Worm (Caenorhabditis elegans) whole organism, L1 larva: Measurements from ENCODE around the gene mpz-3.

ENCODE experiments used
- C16A3.4 ChIP-seq: fragments of 150-350 bp; optimal IDR thresholded peaks from 2 replicates; lab custom pipeline; 2014; ENCODE audit warnings: missing biosample characterization, missing genetic modification characterization
- F16B12.6 ChIP-seq: fragments of 150-350 bp; optimal IDR thresholded peaks from 2 replicates; lab custom pipeline; 2014; ENCODE audit warnings: missing biosample characterization, missing genetic modification characterization
- aly-2 ChIP-seq: fragments of 150-350 bp; optimal IDR thresholded peaks from 2 replicates; lab custom pipeline; 2014; ENCODE audit warnings: missing biosample characterization, missing genetic modification characterization
- blmp-1 ChIP-seq: fragments of 150-350 bp; optimal IDR thresholded peaks from 2 replicates; lab custom pipeline; 2014; ENCODE audit warnings: missing biosample characterization, missing genetic modification characterization
- ceh-8 ChIP-seq: fragments of 200-800 bp; sonication (Bioruptor generic); optimal IDR thresholded peaks from 2 replicates; lab custom pipeline; 2018; ENCODE audit warnings: mild to moderate bottlenecking, missing genetic modification characterization, moderate library complexity, missing compliant biosample characterization
- ceh-88 ChIP-seq: fragments of 200-800 bp; sonication (Bioruptor generic); IDR thresholded peaks from 2 replicates; pipeline ENCODE4 v1.3.6; 2022; ENCODE audit warnings: missing genetic modification characterization, missing compliant biosample characterization
- ceh-90 ChIP-seq: sonication (generic microtip); optimal IDR thresholded peaks from 2 replicates; lab custom pipeline; 2016; ENCODE audit warnings: missing genetic modification characterization, missing compliant biosample characterization
- ces-1 ChIP-seq: fragments of 150-350 bp; optimal IDR thresholded peaks from 2 replicates; lab custom pipeline; 2014; ENCODE audit warnings: missing biosample characterization, missing genetic modification reagents, missing genetic modification characterization
- dsc-1 ChIP-seq: sonication (generic microtip); optimal IDR thresholded peaks from 2 replicates; lab custom pipeline; 2016; ENCODE audit warnings: mild to moderate bottlenecking, missing genetic modification characterization, missing compliant biosample characterization
- efl-3 ChIP-seq: fragments of 200-800 bp; sonication (Bioruptor generic); optimal IDR thresholded peaks from 2 replicates; lab custom pipeline; 2018; ENCODE audit warnings: mild to moderate bottlenecking, missing genetic modification characterization, missing compliant biosample characterization
- elt-2 ChIP-seq: sonication (generic microtip); optimal IDR thresholded peaks from 2 replicates; lab custom pipeline; 2016; ENCODE audit warnings: missing genetic modification characterization, mild to moderate bottlenecking, inconsistent platforms, missing compliant biosample characterization, missing genetic modification reagents
- elt-3 ChIP-seq, 6 experiments: fragments of 150-350 bp in 1 of 6; sonication (generic microtip); optimal IDR thresholded peaks; 2 replicates each; lab custom pipeline; 2017 to 2018; ENCODE audit warnings: missing biosample characterization in 6 of 6, missing genetic modification characterization in 6 of 6, inconsistent platforms in 1 of 6
- fkh-10 ChIP-seq: sonication (generic microtip); optimal IDR thresholded peaks from 2 replicates; lab custom pipeline; 2017; ENCODE audit warnings: missing biosample characterization, missing genetic modification reagents, missing genetic modification characterization
- fos-1 ChIP-seq: fragments of 150-350 bp; optimal IDR thresholded peaks from 2 replicates; lab custom pipeline; 2014; ENCODE audit warnings: missing biosample characterization, missing genetic modification characterization
- hlh-17 ChIP-seq: fragments of 200-800 bp; sonication (Bioruptor generic); optimal IDR thresholded peaks from 2 replicates; lab custom pipeline; 2018; ENCODE audit warnings: missing genetic modification characterization, mild to moderate bottlenecking, missing compliant biosample characterization, moderate library complexity, borderline replicate concordance
- hpl-2 ChIP-seq: fragments of 150-350 bp; optimal IDR thresholded peaks from 2 replicates; lab custom pipeline; 2014; ENCODE audit warnings: missing biosample characterization, missing genetic modification reagents, missing genetic modification characterization
- jun-1 ChIP-seq: fragments of 150-350 bp; optimal IDR thresholded peaks from 2 replicates; lab custom pipeline; 2014; ENCODE audit warnings: missing biosample characterization, missing genetic modification reagents, missing genetic modification characterization
- lin-14 ChIP-seq: fragments of 200-800 bp; sonication (Bioruptor generic); optimal IDR thresholded peaks from 2 replicates; lab custom pipeline; 2018; ENCODE audit warnings: mild to moderate bottlenecking, missing genetic modification characterization, moderate library complexity, missing compliant biosample characterization
- lin-15B ChIP-seq: fragments of 150-350 bp; sonication (generic microtip); optimal IDR thresholded peaks from 3 replicates; lab custom pipeline; 2014; ENCODE audit warnings: missing biosample characterization, missing genetic modification characterization
- lin-35 ChIP-seq, 2 experiments: fragments of 150-350 bp; optimal IDR thresholded peaks; 2 replicates each; lab custom pipeline; 2014; ENCODE audit warnings: missing biosample characterization in 2 of 2, missing genetic modification characterization in 2 of 2, missing genetic modification reagents in 2 of 2
- lir-3 ChIP-seq: sonication (generic microtip); optimal IDR thresholded peaks from 2 replicates; lab custom pipeline; 2016; ENCODE audit warnings: mild to moderate bottlenecking, missing genetic modification characterization, moderate library complexity, missing compliant biosample characterization; ENCODE audit not compliant: poor library complexity
- lsy-2 ChIP-seq, 2 experiments: fragments of 150-350 bp; optimal IDR thresholded peaks; 2 replicates each; lab custom pipeline; 2014; ENCODE audit warnings: missing biosample characterization in 2 of 2, missing genetic modification characterization in 2 of 2
- mef-2 ChIP-seq: fragments of 150-350 bp; optimal IDR thresholded peaks from 2 replicates; lab custom pipeline; 2014; ENCODE audit warnings: missing biosample characterization, missing genetic modification characterization
- mep-1 ChIP-seq: fragments of 150-350 bp; optimal IDR thresholded peaks from 2 replicates; lab custom pipeline; 2014; ENCODE audit warnings: missing biosample characterization, missing genetic modification characterization
- nhr-12 ChIP-seq: sonication (generic microtip); optimal IDR thresholded peaks from 2 replicates; lab custom pipeline; 2017; ENCODE audit warnings: missing biosample characterization, missing genetic modification characterization
- nhr-19 ChIP-seq: fragments of 200-800 bp; sonication (Bioruptor generic); conservative IDR thresholded peaks from 2 replicates; pipeline ENCODE4 v1.3.6; 2022; ENCODE audit warnings: missing genetic modification characterization, missing compliant biosample characterization
- nhr-237 ChIP-seq: fragments of 150-350 bp; optimal IDR thresholded peaks from 2 replicates; lab custom pipeline; 2014; ENCODE audit warnings: missing biosample characterization, missing genetic modification characterization
- nhr-28 ChIP-seq: fragments of 150-350 bp; optimal IDR thresholded peaks from 2 replicates; lab custom pipeline; 2014; ENCODE audit warnings: missing biosample characterization, missing genetic modification characterization
- nhr-71 ChIP-seq: sonication (generic microtip); optimal IDR thresholded peaks from 2 replicates; lab custom pipeline; 2016; ENCODE audit warnings: mild to moderate bottlenecking, missing genetic modification characterization, moderate library complexity, missing compliant biosample characterization
- nhr-77 ChIP-seq: fragments of 150-350 bp; optimal IDR thresholded peaks from 2 replicates; lab custom pipeline; 2014; ENCODE audit warnings: missing biosample characterization, missing genetic modification characterization
- nhr-85 ChIP-seq: sonication (generic microtip); peaks from one replicate; lab custom pipeline; 2016; ENCODE audit warnings: missing genetic modification characterization, inconsistent platforms, missing compliant biosample characterization
- nhr-90 ChIP-seq: sonication (generic microtip); optimal IDR thresholded peaks from 2 replicates; lab custom pipeline; 2016; ENCODE audit warnings: mild to moderate bottlenecking, missing genetic modification characterization, missing compliant biosample characterization; ENCODE audit not compliant: poor library complexity
- pag-3 ChIP-seq: sonication (generic microtip); optimal IDR thresholded peaks from 2 replicates; lab custom pipeline; 2017; ENCODE audit warnings: missing genetic modification characterization, mild to moderate bottlenecking, missing compliant biosample characterization, antibody characterized with exemption, borderline replicate concordance; ENCODE audit not compliant: insufficient read depth
- snu-23 ChIP-seq: sonication (generic microtip); optimal IDR thresholded peaks from 2 replicates; lab custom pipeline; 2016; ENCODE audit warnings: missing genetic modification characterization, missing compliant biosample characterization
- sox-4 ChIP-seq: sonication (generic microtip); optimal IDR thresholded peaks from 2 replicates; lab custom pipeline; 2016; ENCODE audit warnings: missing genetic modification characterization, missing compliant biosample characterization
- sup-37 ChIP-seq: fragments of 200-800 bp; sonication (Bioruptor generic); optimal IDR thresholded peaks from 2 replicates; lab custom pipeline; 2018; ENCODE audit warnings: mild to moderate bottlenecking, missing genetic modification characterization, missing compliant biosample characterization
- tlp-1 ChIP-seq: fragments of 150-350 bp; optimal IDR thresholded peaks from 2 replicates; lab custom pipeline; 2014; ENCODE audit warnings: missing biosample characterization, missing genetic modification characterization
- unc-30 ChIP-seq: sonication (generic microtip); optimal IDR thresholded peaks from 2 replicates; lab custom pipeline; 2017; ENCODE audit warnings: missing biosample characterization, missing genetic modification characterization
- unc-86 ChIP-seq: sonication (generic microtip); optimal IDR thresholded peaks from 2 replicates; lab custom pipeline; 2016; ENCODE audit warnings: missing genetic modification characterization, missing compliant biosample characterization
- vab-15 ChIP-seq: sonication (generic microtip); optimal IDR thresholded peaks from 2 replicates; lab custom pipeline; 2017; ENCODE audit warnings: missing genotype, mild to moderate bottlenecking, missing genetic modification characterization, missing compliant biosample characterization
- zip-4 ChIP-seq: fragments of 200-800 bp; sonication (Bioruptor generic); optimal IDR thresholded peaks from 2 replicates; lab custom pipeline; 2018; ENCODE audit warnings: mild to moderate bottlenecking, missing genetic modification characterization, moderate library complexity, missing compliant biosample characterization

mpz-3 gene

ce11 chrII:6565077-6565476, at the start of gene mpz-3 (continued):
- no peak for TF ChIP-seq vab-15 (tag; lab: Kevin White, UChicago)
- no peak for TF ChIP-seq F16B12.6 (tag; lab: Kevin White, UChicago)
- TF ChIP-seq unc-30 = no peak
- TF ChIP-seq nhr-12 (tag; lab: Kevin White, UChicago) = no peak
- TF ChIP-seq ceh-88 (GFP tag; lab: Robert Waterston, UW) = no peak
- peak; percentile 58 for TF ChIP-seq nhr-19 (GFP tag; lab: Robert Waterston, UW)
- no peak for TF ChIP-seq nhr-237 (tag; lab: Kevin White, UChicago)
- peak; percentile 34 for TF ChIP-seq dsc-1 (tag; lab: Kevin White, UChicago)
- TF ChIP-seq sup-37 (GFP tag; lab: Kevin White, UChicago) = no peak
- TF ChIP-seq fkh-10 (GFP tag; lab: Kevin White, UChicago) = peak; percentile 24
- TF ChIP-seq aly-2 = no peak
- peak; percentile 70 for TF ChIP-seq snu-23 (GFP tag; lab: Kevin White, UChicago)
- TF ChIP-seq hlh-17 (GFP tag; lab: Kevin White, UChicago) = no peak
- TF ChIP-seq nhr-77 (tag; lab: Kevin White, UChicago) = peak; percentile 31
- no peak for TF ChIP-seq pag-3 (tag; lab: Kevin White, UChicago)

- TF ChIP-seq elt-2 (tag; lab: Kevin White, UChicago) = peak; percentile 63
- TF ChIP-seq jun-1 = no peak
- TF ChIP-seq, all 84 proteins: peak for 1
Observed at ce11 chrII:6614500-6614899, 49.3 kb upstream of the mpz-3 start.

- TF ChIP-seq ceh-90 (tag; lab: Kevin White, UChicago) (no peak), elt-2 (tag; lab: Kevin White, UChicago) (peak; percentile 72), lin-35 (GFP tag; optimal IDR thresholded peaks at IDR 0.05; lab: Kevin White, UChicago) (peak in 1 of 2 experiments; percentile 34)
Observed at ce11 chrII:6612544-6612943, 47.3 kb upstream of the mpz-3 start.

ce11 chrII:6610262-6610661, 45.1 kb upstream of the mpz-3 start:
- TF ChIP-seq lir-3 (tag; lab: Kevin White, UChicago) (no peak), ces-1 (no peak), lsy-2 (tag; optimal IDR thresholded peaks at IDR 0.05; lab: Kevin White, UChicago) (peak; percentile 0 to 31), tlp-1 (tag; lab: Kevin White, UChicago) (no peak), sox-4 (tag; lab: Kevin White, UChicago) (no peak), zip-4 (GFP tag; lab: Kevin White, UChicago) (no peak), lin-14 (GFP tag; lab: Kevin White, UChicago) (peak; percentile 74), nhr-90 (tag; lab: Kevin White, UChicago) (peak; percentile 1), efl-3 (GFP tag; lab: Kevin White, UChicago) (no peak), snu-23 (GFP tag; lab: Kevin White, UChicago) (peak; percentile 31), C16A3.4 (peak; percentile 4), fkh-10 (GFP tag; lab: Kevin White, UChicago) (no peak), ceh-8 (GFP tag; lab: Kevin White, UChicago) (no peak), hpl-2 (GFP tag; lab: Kevin White, UChicago) (no peak), fos-1 (no peak), blmp-1 (tag; lab: Kevin White, UChicago) (peak; percentile 54), mep-1 (tag; lab: Kevin White, UChicago) (peak; percentile 66), nhr-77 (tag; lab: Kevin White, UChicago) (no peak), unc-86 (tag; lab: Kevin White, UChicago) (no peak), elt-3 (tag; optimal IDR thresholded peaks at IDR 0.05; lab: Kevin White, UChicago) (peak in 3 of 6 experiments; percentile 13 to 48 (median 25)), nhr-85 (tag; lab: Kevin White, UChicago) (peak; percentile 87), mef-2 (tag; lab: Kevin White, UChicago) (no peak), lin-15B (tag; lab: Kevin White, UChicago) (no peak), nhr-71 (tag; lab: Kevin White, UChicago) (peak; percentile 19), nhr-28 (tag; lab: Kevin White, UChicago) (no peak)
